Worm (Caenorhabditis elegans): ENCODE measurements around the gene wago-10.

The wago-10 gene

DNA sequence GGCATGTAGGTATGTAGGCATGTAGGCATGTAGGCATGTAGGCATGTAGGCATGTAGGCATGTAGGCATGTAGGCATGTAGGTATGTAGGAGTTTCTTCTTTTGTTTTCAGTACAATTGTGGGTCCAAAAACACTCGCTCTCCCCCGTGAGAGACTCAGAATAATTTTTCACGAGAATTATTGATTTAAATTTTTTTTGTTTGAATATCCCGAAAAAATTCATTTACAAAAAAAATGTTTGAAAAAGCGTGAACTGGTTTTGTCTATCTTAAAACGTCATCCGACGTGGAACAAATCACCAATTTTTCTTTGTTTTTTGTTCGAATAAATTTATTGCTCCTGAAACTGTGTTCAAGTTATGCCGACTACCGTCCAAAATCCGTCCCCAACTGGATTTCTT, at the start of gene wago-10:
Gene wago-10 (plus strand): TSS at position 301 of the 400 bp plus-strand sequence.
- TF ChIP-seq unc-62 (GFP tag; optimal IDR thresholded peaks at IDR 0.05), result no peak

DNA sequence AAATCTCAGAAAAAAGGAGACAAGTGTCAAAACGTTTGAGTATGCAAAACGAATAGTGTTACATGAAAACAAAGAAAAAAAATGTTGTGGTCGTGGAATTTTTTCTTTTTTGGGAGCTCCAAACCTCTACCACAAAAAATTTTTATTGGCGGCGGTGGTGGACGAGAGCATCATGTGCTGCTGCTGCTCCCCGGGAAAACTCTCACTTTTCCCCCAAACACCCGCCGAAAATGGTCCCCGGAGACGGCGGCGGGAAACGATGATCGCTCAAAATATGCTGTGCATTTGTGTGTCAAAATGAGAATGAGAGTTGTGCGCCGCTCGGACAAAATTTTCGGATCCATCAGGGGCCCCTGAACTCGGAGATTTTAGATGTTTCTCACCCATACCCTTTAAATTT, 47.4 kb upstream of the wago-10 start:
- no peak for TF ChIP-seq unc-62 (GFP tag; optimal IDR thresholded peaks at IDR 0.05)

DNA sequence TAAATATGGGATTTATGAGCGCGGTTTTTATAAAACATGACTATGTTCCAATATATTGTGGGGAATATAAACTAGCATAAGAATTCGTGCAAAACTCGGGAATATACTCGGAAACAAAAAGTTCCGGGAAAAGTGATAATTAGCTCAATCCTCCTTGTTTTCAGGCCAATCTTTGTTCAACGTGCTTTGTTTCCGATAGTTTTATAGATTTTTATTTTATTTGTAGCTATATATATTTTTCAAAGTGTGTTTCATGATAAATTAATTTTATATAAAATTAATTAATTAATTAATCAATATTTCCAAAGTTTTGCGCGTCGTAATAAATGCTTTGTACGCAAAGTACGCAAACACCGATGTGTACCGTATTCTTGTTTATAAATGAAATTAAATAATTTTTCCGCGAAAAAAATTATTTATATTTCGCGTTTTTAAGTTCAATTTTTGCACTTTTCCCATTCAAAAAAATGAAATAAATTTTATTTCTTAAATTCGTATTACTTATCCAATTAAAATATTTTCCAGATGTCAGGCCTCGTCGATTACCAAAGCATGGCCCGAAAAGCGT, 45.7 kb upstream of the wago-10 start, which contains the start of gene F33E11.2:
Gene F33E11.2 (plus strand): TSS at position 524 of the 568 bp plus-strand sequence.
- TF ChIP-seq unc-62 (GFP tag; optimal IDR thresholded peaks at IDR 0.05), result no peak

DNA sequence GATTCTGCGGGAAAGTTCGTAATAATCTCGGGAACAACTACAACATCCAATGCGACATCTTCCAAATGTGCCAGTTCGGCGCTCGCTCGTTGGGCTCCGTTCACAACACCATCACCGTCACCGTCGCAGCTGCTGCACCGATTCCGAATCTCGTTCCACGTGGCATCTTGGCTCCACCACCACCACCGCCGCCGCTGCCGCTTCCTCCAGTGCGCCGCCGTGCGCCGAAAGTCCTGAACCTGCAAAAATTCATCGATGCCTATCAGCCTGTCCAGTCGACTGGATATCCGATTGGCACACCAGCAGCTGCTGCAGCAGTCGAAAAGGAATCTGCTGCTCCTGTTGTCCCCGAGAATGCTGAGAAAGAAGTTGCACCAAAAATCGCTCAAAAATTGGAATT, 44.8 kb upstream of the wago-10 start:
- TF ChIP-seq unc-62 (GFP tag; optimal IDR thresholded peaks at IDR 0.05), result no peak

DNA sequence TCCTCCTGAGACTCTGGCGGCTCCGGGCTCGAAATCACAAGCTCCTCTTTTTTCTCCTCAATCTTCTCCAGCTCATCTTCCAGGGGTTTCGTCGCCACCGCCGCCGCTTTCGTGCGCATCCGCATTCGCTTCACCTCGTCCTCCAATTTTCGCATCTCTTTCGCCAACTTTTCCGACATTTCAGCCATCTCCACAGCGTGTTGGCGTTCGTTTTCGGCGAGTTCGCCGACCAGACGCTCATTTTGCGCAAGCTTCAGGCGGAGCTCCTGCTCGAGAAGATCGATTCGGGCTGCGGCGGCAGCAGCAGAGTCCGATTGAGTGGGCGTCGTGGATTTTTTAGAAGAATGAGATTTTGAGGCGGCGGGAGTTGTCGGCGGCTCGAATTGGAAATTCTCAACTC, 40.0 kb upstream of the wago-10 start:
- TF ChIP-seq unc-62 (GFP tag; optimal IDR thresholded peaks at IDR 0.05), result no peak

DNA sequence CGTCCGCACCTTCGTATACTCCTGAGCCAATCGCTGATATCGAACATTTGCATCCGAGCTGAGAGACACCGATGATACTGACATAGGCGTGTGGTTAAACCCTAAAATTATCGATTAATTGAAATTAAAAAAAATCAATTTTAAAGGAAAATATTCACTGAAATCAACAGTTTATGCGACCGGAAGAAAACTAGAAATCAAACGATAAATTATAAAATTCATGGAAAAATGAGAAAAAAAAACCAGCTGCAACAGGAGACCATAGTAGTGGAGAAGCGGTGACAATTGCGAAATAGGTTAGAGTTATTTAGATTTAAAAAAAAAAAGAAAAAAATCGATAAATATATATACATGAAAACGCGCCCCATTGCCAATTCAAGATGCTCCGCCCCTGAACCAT, 38.6 kb upstream of the wago-10 start, which contains the start of gene F33E11.3:
Gene F33E11.3 (minus strand): TSS at position 101 of the 400 bp plus-strand sequence.
- no peak for TF ChIP-seq unc-62 (GFP tag; optimal IDR thresholded peaks at IDR 0.05)

DNA sequence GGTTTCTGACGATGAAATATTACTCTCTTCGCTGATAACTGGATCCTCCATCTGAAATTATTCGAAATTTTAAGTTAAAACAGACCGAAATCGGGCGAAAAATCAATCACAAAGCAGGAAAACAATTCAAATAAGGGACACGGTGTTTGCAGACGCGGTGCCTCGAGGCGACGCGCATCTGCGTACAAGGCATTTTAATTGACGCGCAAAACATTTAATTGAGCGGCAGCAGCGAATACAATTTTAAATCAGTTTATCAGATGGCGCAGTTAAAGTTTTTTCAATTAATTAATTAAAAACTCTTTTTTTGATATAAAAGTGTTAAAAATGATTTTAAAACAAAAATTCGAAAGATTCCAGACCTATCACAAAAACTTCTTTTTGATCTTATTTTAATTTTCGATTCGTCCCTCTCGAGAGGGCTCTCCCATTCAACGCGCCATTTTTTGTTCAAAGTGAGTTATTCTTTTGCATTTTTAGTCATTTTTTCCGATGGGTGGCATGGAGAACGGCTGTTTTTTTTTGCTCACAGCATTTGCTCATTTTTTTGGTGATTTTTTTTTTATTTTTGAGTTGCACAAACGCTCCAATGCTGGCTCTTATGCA, 31.6 kb upstream of the wago-10 start, which contains the start of gene phf-10:
Gene phf-10 (minus strand): TSS at position 81 of the 606 bp plus-strand sequence.
- TF ChIP-seq unc-62 (GFP tag; optimal IDR thresholded peaks at IDR 0.05), result no peak

DNA sequence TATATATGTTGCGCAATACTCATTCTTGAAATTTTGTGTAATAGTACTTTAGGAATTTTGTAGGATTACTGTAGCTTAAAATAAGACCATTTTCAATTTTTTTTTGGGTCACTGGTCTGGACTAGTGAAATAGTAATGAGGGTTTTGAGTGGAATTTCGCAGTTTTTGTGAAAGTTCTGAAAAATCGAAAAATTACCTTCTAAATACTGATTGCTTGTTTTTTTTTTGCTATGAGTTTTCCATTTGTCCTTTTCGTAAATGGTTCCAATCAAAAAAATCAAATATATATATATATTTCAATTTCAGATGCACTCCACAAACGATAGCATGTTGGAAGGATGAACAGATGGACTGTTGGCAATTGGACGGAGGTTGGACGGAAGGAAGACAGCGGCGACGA, 30.8 kb upstream of the wago-10 start, which contains the start of gene nhr-15:
Gene nhr-15 (plus strand): TSS at position 301 of the 400 bp plus-strand sequence.
- no peak for TF ChIP-seq unc-62 (GFP tag; optimal IDR thresholded peaks at IDR 0.05)

DNA sequence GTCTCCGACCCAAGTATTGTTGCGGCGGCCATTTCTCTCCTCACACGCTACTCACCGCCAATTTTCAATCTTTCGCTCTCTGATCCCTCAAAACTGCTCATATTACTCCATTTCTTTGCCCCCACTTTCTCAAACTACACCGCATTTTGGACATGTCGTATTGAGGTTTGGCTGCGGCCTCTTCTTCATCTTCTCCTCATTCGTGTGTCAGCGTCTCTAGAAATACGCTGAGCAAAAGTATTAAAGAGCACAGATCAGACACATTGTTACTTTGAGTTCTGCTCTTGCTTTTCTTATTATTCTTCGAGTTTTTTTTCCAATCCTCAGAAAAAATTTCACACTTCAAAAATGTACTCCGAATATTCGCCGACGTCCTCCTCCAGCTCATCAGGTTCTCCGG, 23.2 kb upstream of the wago-10 start:
- no peak for TF ChIP-seq unc-62 (GFP tag; optimal IDR thresholded peaks at IDR 0.05)

DNA sequence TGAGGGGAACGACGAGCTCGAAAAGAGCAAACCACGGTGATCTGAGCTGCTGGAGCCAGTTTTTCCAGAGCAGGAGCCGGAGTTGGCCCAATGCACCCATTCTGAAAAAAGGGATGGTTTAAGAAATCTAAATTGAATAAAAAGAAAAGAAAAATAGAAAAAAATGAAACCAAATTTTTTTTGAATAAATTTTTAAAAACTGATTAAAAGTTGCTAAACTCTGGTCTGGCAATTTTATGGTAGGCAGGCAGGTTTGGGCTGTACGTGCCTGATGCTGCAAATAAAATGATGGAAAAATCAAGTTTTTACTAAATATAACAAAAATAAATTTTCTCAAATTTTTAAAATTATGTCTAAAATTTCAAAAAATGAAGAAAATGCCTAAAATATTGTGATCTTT, 12.6 kb upstream of the wago-10 start, which contains the start of gene abt-4:
Gene abt-4 (minus strand): TSS at position 101 of the 400 bp plus-strand sequence.
- TF ChIP-seq unc-62 (GFP tag; optimal IDR thresholded peaks at IDR 0.05), result no peak

DNA sequence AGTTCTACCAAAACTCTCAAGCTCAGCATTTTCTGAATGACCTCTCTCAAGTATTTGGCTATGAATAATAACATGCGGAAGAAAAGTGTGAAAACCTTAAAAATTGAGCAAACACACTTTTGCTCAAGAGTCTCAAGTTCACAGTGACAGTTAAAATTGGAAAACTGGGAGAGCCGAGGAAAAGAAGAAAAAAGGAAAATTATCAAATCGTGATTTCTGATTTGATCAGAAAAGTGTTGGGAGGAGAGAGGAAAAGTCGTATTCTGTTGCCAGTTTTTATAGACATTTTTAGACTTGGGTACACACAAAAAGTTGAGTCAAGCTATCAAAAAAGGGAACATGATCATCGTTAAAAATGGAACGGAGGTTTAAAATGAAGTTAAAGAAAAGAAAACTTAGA, 12.0 kb upstream of the wago-10 start:
- TF ChIP-seq unc-62 (GFP tag; optimal IDR thresholded peaks at IDR 0.05), result no peak

DNA sequence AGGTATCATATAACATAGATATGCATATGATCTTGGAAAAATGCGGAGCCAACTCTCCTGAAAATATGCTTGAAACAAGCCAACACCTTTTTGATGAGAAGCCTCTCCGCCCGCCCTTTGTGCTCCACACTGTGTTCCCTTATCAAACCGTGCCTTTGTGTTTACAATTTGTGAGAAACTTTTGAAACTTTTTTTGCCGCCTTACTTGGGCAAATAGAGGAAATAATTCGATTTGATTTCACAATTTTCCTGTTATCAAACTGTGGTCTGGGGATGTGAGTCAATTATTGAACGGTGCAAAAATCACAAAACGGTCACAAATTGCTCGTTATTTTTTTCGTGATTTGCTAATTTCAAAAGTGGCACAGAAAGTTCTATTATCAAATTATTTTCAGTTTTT, 10.6 kb upstream of the wago-10 start:
- no peak for TF ChIP-seq unc-62 (GFP tag; optimal IDR thresholded peaks at IDR 0.05)

DNA sequence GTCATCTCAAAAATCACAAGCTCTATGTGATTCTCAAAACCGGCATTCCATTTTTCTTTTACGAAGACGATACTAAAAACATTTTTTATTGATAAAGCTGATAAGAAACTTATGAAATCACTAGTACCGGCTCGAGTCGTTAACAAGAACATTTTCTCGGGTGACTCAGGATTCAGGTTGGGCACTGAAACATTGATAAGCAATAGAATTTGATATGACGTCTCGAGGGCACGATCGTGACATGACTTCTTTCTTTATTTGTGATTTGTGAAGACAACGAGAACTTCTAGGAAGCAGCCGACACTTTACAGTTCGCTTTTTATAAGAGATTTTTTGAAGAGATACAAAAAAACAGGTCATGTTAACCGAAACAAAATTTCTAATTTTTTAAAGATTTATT, 9.5 kb upstream of the wago-10 start:
- no peak for TF ChIP-seq unc-62 (GFP tag; optimal IDR thresholded peaks at IDR 0.05)

DNA sequence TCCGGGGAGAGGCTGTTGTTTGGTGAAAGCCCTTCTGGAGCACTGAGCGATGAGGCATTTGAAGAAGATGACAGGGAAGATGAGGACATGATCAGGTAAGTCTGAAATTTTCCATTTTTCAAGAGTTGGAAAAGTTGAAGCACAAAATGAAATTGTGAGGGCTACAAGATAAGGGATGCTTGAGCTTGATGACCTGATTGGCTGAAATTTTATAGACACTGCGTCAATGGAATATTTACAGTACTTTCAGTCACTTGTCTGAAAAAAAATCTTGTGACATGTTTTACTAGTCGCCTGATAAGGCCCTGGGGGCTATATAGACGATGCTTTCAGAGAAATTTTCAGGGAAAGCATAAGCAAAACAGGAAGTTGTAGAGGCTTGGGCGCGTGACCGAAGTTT, 6.9 kb upstream of the wago-10 start, which contains the start of gene dmd-8:
Gene dmd-8 (minus strand): TSS at position 101 of the 400 bp plus-strand sequence.
- no peak for TF ChIP-seq unc-62 (GFP tag; optimal IDR thresholded peaks at IDR 0.05)

DNA sequence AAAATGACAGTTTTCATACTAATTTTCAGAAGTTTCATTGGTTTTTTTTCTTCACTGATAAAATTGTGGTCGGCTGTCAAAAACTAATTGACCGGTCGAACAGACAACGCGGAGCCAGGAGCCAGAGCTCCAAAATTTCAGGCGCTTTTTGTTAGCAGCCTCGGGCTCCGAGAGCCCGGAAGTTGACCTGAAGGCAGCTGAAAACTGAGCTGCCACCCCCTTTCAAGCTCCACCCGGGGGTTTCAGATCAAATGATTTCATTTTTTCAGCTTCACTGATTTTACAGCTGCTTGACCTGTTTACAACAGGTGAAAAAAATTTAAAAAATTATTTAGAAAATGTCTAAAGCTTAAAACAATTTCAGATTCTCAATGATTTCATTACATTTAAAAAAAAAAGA, 882 bp upstream of the wago-10 start:
- TF ChIP-seq unc-62 (GFP tag; optimal IDR thresholded peaks at IDR 0.05), result no peak

DNA sequence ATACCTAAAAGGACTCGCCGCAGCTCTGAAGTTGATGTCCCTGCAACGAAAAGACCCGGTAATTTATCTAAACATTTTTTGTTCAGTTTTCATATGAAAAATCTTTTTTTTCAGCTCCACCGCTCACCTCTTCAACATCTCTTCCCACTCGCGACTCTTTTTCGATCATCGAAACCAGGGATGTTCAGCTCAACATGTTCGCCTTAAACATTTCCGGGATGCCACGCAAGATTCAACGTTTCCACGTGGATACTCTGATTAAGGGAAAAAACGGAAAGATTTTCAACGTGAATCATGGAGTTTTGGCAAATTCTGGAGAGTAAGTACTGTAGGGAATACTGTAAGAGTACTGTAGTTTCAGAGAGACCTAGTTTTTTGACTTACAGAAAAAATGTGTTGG, 318 bp downstream of the wago-10 start:
- no peak for TF ChIP-seq unc-62 (GFP tag; optimal IDR thresholded peaks at IDR 0.05)

DNA sequence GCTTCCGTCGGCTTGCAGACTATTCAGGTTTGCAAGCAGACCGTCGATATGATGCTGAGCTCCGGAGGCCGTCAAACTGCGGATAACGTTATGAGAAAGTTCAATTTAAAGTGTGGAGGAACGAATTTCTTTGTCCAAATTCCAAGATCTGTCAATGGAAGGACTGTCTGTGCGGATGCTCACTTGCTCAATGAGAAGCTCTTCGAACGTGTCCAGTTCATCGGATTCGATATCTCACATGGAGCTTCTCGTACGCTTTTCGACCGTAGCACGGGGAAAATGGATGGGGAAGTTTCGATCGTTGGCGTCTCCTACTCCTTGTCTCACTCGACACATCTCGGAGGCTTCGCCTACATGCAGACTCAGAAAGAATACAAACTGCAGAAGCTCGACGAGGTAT, 2.8 kb downstream of the wago-10 start:
- no peak for TF ChIP-seq unc-62 (GFP tag; optimal IDR thresholded peaks at IDR 0.05)

Data from whole organism, dauer.